Fruit fly (Drosophila melanogaster) whole organism, larva: Measurements from ENCODE around the gene CG14292.

ENCODE experiments used
- noc ChIP-seq: fragments of 200-800 bp; sonication (Bioruptor generic); optimal IDR thresholded peaks from 3 replicates; lab custom pipeline; 2019; ENCODE audit warnings: missing biosample characterization, mild to moderate bottlenecking, missing genetic modification characterization, moderate library complexity

The CG14292 gene

DNA sequence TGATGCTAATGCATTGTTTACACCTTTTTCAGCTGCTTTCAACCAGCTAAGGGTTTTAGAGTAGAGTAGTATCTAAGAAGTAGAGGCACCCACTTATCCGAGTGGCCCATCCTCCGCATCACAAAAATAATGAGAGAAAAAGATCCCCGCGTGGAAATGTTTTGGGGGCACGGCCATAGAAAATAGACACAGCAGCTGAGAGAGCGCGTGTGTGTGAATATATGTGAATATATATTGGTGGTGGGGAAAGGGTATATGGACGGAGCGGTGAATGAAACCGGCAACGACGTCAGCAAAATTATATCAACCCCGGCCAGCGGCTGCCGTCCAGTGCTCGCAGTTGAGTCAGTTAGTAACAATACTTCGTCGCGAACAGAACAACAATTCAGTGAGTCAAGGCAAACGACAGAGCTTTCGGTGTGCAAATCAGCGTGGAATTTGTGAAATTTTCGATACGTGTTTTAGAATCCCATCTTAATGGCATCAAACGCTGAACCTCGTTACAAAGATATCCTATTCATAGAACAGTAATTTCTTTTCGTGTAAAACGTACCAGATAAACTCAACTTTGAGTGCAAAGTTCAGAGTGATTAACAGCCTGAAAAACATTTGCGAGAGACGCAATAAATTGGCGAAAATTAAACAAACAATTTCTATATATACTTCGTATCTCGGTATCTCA lies 9.3 kb upstream of the CG14292 start, which contains the start of gene Xrp1:
Gene Xrp1, plus strand, starts transcription at position 375 of the 682 bp plus-strand sequence.
- peak; percentile 57 for TF ChIP-seq noc (tag; lab: Kevin White, UChicago)

DNA sequence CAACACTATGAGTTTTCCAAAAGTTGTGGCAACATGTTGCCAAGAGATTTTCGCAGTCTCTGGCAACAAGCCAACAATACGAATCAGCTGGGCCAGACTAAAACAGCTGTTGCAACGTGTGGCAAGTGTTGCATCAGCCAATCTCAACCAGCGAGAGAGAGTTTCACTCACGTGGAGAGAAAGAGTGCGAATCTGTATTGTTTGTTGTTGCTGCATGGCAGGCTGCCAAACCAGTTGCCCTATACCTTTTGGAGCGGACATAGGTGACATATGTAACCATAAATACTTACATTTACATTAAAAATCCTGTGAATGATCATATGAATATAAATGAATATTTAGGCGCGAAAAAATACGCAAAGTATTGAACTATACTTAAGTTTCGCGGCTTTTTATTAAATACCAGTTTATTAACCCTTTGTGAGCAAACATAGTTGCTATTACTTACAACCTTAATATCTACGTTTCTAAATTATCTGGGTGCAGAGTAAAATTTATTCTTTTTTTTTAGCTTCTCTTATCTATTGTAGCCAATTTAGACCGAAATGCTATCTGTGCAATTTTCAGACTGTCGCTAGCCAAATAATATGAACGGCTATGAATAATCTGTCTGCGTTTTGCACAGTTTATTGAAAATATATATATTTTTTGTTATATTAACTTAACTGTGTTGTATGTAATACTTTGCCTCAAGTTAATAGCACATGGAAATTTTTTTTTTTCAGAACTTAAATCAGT lies 8.6 kb upstream of the CG14292 start:
- TF ChIP-seq noc (tag; lab: Kevin White, UChicago), result no peak

DNA sequence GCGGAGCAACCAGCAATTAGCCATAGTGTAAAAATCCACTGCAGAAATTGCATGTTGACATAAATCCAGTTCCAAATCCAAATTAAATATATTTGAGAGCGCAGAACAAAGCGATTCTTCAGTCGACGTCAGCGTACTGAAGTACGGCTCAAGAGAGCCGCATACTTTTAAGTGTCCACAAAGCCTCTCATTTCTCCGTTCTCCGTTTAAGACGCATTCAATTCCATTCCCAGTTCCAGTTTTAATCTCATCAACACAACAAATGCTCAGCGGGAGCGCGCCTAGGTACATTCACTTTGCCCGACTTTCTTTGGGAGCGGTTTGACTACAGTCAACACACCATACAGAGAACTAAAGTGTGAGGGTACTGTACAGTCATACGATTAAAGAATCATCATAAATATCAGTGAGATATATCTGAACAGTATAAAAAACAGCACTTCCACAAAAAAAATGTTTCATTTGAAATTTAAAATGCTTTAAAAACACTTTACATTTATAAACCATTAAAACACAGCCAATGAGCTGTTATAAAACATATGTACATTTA lies 7.4 kb upstream of the CG14292 start, which contains the start of gene Sgsh:
Gene Sgsh, minus strand, starts transcription at position 141 of the 550 bp plus-strand sequence.
- peak; percentile 45 for TF ChIP-seq noc (tag; lab: Kevin White, UChicago)

DNA sequence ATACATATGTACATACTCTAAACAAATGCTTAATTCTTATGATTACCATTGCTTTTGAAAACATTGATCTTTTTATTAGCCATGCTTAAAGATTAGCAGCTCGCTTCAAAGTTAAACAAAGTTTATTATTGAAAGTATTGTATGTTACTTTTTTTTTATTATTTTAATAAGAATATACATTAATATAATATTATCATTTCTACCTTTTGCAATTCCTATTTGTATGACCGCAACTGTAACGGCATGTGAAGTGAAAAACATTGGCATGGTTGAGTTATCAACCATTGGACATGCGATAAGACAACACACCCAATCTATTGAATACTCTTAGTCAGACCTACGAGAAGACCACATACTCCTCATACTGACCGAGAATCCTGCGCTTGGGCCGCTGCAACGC lies 5.5 kb upstream of the CG14292 start:
- peak; percentile 44 for TF ChIP-seq noc (tag; lab: Kevin White, UChicago)

DNA sequence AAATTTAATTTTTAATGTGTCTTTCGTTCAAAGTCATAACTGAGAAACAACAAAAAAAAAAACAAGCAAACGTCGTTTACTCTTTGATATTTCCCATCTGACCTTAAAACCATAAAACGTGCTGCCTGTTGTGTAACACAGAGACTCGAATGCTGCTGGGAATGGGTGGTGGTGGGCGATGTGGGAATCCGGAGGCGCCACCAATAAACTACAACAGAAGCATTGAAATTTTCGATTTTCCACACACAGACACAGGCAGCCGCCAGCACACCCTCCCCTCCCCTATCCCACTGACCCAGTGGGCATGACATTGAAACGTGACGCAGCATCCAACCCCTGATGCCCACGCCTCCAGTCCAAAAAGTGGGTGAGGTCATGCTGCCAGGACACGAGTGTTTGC lies 4.9 kb upstream of the CG14292 start:
- TF ChIP-seq noc (tag; lab: Kevin White, UChicago), result no peak

DNA sequence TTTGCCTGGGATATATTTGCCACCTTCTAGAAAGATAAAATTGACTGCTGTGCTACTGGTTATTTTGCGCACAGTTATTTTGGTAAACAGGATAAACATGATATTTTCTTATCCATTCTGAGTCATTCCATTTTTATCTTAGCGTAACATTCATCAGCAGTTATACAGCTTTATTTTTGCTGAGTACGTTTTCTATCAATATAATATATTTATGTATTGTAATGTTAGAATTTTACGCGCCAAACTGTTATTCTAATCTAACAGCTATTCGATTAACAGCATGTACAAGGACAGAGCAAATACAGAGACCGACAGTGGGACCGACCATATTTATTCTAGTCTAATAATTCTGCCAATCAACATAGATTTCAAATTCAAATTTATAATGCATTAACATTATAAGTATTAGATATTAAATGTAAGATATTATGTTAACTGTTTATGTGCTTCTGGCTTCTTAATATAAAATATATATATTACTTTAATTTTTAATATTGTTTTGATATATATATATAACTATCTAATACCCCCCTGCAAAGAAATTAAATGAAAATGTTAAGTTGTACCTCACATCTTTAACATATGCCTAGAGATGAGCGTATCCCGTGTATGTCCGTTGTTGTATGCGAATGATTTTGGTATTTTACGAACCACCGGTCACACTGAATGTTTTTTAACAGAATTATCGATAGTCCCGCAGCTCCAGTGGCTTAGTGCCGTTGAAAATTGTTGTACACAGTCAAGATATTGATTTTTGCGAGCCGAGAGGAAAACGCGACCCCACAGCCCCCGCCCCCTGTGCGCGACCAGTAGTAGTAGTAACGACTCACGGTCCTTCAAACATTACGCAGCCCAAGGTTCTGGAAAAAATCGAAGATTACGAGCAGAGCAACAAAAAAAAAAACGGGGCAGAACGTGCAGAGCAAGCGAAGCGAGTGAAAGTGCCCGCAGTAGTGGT lies 745 bp upstream of the CG14292 start, which contains the start of gene EndoA:
Gene EndoA, plus strand, starts transcription at position 689 of the 958 bp plus-strand sequence.
- peak; percentile 23 for TF ChIP-seq noc (tag; lab: Kevin White, UChicago)

DNA sequence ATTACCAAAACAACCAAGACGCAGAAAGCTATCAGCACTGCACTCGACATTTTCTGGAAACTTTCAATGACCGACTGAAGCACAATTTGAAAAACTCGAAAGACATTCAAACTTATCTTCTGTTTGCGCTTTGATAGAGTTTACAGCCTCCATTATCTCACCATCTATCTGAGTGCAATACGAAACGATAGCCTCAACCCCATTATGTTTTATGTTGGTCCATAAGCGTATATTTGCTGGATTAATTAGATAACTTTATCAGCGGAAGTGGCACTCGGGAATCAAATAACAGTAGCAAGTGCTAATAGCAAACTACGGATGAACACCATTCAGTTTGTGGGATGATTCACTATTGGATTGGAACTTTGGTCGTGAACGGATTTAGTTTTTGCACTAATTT lies 2.6 kb downstream of the CG14292 start, which contains the start of gene CG34284:
Gene CG34284, minus strand, starts transcription at position 76 of the 400 bp plus-strand sequence.
- peak; percentile 20 for TF ChIP-seq noc (tag; lab: Kevin White, UChicago)

DNA sequence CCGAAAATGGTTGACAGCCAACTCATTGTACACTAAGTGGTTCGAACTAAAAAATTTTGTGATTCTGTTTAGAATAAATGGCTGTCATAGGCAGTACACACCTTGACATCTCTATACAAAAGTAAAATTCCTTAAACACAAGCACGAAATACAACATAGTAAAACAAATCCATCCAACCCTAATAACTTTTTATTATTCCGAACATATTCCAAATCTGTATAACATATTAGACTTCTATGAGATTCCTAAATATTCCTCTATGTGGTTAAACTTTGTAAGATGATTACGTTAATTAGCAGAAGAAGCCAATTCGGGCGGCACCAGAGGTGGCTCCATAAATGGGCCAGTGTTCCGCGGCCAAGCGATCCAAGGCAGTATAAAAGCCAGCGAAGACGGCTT lies 3.3 kb downstream of the CG14292 start, which contains the start of gene CG14294:
Gene CG14294, minus strand, starts transcription at position 101 of the 400 bp plus-strand sequence.
- no peak for TF ChIP-seq noc (tag; lab: Kevin White, UChicago)

DNA sequence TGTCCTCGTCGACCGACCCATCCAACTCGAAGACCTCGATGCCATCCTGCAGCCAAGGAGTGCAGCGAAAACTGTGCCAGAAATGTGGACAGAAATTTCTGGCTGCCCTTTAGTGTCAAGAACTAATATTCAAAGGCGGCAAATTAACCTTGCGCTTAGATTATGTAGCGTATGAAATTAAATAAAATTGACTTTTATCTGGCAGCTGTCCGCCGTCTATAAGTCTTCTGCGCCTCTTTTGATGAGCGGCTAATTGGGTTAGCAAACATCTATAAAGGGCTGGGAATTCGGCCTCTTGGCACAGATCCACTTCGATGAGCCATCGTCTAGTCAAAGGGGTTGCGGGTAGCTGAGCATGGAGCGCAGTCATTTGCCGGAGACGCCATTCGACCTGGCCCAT lies 6.3 kb downstream of the CG14292 start, which contains the start of gene Rh2:
Gene Rh2, plus strand, starts transcription at position 301 of the 400 bp plus-strand sequence.
- TF ChIP-seq noc (tag; lab: Kevin White, UChicago), result no peak

DNA sequence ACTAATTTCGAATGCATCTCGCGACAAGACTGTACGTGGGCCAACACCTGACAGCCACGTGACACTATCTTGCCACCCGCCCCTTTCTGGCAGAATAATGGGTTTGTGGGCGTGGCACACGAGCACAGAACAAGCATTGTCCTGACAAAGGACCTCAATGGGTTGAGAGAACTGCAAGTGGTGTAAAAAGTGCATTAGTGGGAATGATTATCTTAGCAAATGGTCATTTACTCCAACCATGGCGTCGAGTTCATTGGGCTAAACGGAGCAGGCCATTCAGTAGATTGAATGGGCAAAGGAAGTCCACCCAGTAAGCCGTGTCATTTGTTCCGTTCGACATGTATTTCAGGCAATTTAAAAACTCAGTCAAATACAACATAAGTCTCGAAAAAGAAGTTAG lies 7.6 kb downstream of the CG14292 start, which contains the start of gene CG14297:
Gene CG14297, plus strand, starts transcription at position 301 of the 400 bp plus-strand sequence.
- TF ChIP-seq noc (tag; lab: Kevin White, UChicago), result no peak

DNA sequence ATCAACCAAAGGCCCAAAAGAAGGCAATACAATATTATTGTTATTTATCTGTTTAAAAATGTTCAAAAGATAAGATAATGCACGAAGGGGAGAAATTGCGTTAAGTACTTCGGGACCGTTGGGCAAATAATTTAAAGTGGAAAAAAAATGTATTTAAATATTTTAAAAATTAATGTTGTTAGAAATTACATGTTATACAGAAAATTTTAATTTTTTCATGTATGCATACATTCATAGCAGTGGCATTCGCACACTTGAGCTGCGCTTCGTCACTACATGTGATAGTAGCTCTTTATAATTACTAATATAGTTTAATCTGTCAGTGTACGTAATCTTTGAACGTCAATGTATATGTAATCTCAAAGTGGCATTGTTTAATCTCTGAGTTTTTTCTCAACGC lies 10.2 kb downstream of the CG14292 start:
- peak; percentile 67 for TF ChIP-seq noc (tag; lab: Kevin White, UChicago)

DNA sequence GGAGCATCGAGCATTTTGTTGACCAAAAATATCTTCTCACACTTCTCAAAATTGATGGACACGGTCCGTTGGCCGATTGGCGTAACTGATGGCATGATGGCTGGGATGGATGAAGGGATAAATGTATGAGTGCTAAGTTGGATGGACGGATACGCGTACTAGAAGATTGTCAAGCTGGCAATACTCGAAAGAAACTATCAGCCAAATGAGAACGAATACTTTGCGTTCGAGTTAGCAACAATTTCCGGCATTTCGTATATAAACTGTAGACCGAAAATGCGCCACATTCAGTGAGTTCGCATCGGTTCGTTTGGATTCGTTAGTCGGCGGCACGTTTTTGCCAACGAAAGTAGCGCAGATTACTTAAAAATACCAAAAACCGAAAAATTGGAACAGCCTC lies 30.2 kb downstream of the CG14292 start, which contains the start of gene CG14298:
Gene CG14298, plus strand, starts transcription at position 301 of the 400 bp plus-strand sequence.
- TF ChIP-seq noc (tag; lab: Kevin White, UChicago), result no peak
